Fruit fly (Drosophila melanogaster): ENCODE results near the gene RpS19b.

DNA sequence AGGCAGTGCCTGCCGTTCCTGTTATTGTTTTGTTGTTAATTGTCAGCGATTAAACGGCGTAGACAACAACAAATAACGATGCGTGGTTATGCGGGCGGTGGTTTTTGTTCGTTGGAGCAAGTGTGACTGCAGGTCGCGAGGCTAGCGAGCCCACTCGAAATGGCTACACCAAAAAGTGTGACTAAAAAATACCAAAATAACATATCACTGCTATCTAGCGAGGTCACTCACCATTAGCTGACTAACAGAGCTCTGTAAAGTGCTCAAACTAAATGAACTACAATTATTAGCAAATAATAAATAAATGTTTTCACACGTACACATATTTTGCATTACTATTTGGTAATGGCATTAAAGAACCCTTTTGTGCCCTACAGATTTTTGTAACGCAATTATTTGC, 43.4 kb downstream of the RpS19b start, which contains the start of gene Pli:
- no peak for TF ChIP-seq CG8478 (optimal IDR thresholded peaks at IDR 0.05)
- TF ChIP-seq CTCF (optimal IDR thresholded peaks at IDR 0.05): peak; percentile 59 to 63
